Worm (Caenorhabditis elegans) whole organism, L3 larva: ENCODE measurements around the gene dhs-18.

Experiments used
- ceh-9 ChIP-seq: sonication (generic microtip); optimal IDR thresholded peaks from 2 replicates; lab custom pipeline; 2018; ENCODE audit warnings: missing biosample characterization, missing genetic modification characterization
- fkh-10 ChIP-seq: sonication (generic microtip); optimal IDR thresholded peaks from 2 replicates; lab custom pipeline; 2017; ENCODE audit warnings: missing biosample characterization, missing genetic modification reagents, missing genetic modification characterization
- lin-15B ChIP-seq: fragments of 150-350 bp; optimal IDR thresholded peaks from 2 replicates; lab custom pipeline; 2014; ENCODE audit warnings: missing biosample characterization, missing genetic modification characterization
- pqm-1 ChIP-seq: fragments of 150-350 bp; optimal IDR thresholded peaks from 2 replicates; lab custom pipeline; 2017; ENCODE audit warnings: missing biosample characterization, missing genetic modification characterization, inconsistent platforms
- unc-62 ChIP-seq: fragments of 150-350 bp; sonication (generic microtip); optimal IDR thresholded peaks from 4 replicates; lab custom pipeline; 2014; ENCODE audit warnings: missing biosample characterization, missing genetic modification reagents, missing genetic modification characterization

ce11 chrV:11029309-11029708, 17.3 kb downstream of the dhs-18 start:
- TF ChIP-seq unc-62 (GFP tag; lab: Kevin White, UChicago) (no peak), ceh-9 (tag; lab: Kevin White, UChicago) (no peak), lin-15B (tag; lab: Kevin White, UChicago) (peak; percentile 59), pqm-1 (tag; lab: Kevin White, UChicago) (no peak), fkh-10 (GFP tag; lab: Kevin White, UChicago) (no peak)
